Fruit fly (Drosophila melanogaster) whole organism, embryonic: Measurements from ENCODE around the gene CG14153.

Experiments
- B-H2 ChIP-seq: fragments of 200-800 bp; sonication (Bioruptor generic); optimal IDR thresholded peaks from 2 replicates; lab custom pipeline; 2018; ENCODE audit warnings: missing biosample characterization, mild to moderate bottlenecking, missing genetic modification characterization
- BEAF-32 ChIP-seq: fragments of 200-800 bp; sonication (Bioruptor generic); optimal IDR thresholded peaks from 3 replicates; lab custom pipeline; 2017; ENCODE audit warnings: missing biosample characterization, missing genetic modification characterization, mild to moderate bottlenecking, moderate library complexity, missing genetic modification reagents
- CG10267 ChIP-seq: fragments of 200-800 bp; sonication (Bioruptor generic); optimal IDR thresholded peaks from 2 replicates; lab custom pipeline; 2018; ENCODE audit warnings: missing biosample characterization, mild to moderate bottlenecking, missing genetic modification characterization, moderate library complexity
- CG12391 ChIP-seq: fragments of 200-800 bp; sonication (Bioruptor generic); optimal IDR thresholded peaks from 3 replicates; lab custom pipeline; 2018; ENCODE audit warnings: missing biosample characterization, mild to moderate bottlenecking, missing genetic modification characterization, moderate library complexity
- CG13123 ChIP-seq: fragments of 200-800 bp; sonication (Bioruptor generic); optimal IDR thresholded peaks from 2 replicates; lab custom pipeline; 2016; ENCODE audit warnings: missing biosample characterization, missing genetic modification characterization
- CG13287 ChIP-seq: fragments of 200-800 bp; sonication (Bioruptor generic); IDR thresholded peaks from 2 replicates; pipeline ENCODE4 v1.3.6; 2022; ENCODE audit warnings: missing biosample characterization, missing genetic modification characterization; ENCODE audit not compliant: partially characterized antibody
- CG13624 ChIP-seq: fragments of 200-800 bp; sonication (Bioruptor generic); optimal IDR thresholded peaks from 2 replicates; lab custom pipeline; 2016; ENCODE audit warnings: missing biosample characterization, missing genetic modification characterization
- CG14710 ChIP-seq: fragments of 200-800 bp; sonication (Bioruptor generic); optimal IDR thresholded peaks from 3 replicates; lab custom pipeline; 2019; ENCODE audit warnings: missing biosample characterization, mild to moderate bottlenecking, missing genetic modification characterization, moderate library complexity
- CG1529 ChIP-seq: fragments of 200-800 bp; sonication (Bioruptor generic); optimal IDR thresholded peaks from 3 replicates; lab custom pipeline; 2018; ENCODE audit warnings: missing biosample characterization, missing genetic modification characterization
- CG17186 ChIP-seq: fragments of 200-800 bp; sonication (Bioruptor generic); optimal IDR thresholded peaks from 3 replicates; lab custom pipeline; 2017; ENCODE audit warnings: missing biosample characterization, missing genetic modification reagents, missing genetic modification characterization
- CG2116 ChIP-seq: fragments of 200-800 bp; sonication (Bioruptor generic); optimal IDR thresholded peaks from 3 replicates; lab custom pipeline; 2018; ENCODE audit warnings: missing biosample characterization, mild to moderate bottlenecking, missing genetic modification characterization
- CG34224 ChIP-seq: fragments of 200-800 bp; sonication (Bioruptor generic); IDR thresholded peaks from 3 replicates; pipeline ENCODE4 v1.3.6; 2022; ENCODE audit warnings: missing biosample characterization, missing genetic modification characterization; ENCODE audit not compliant: partially characterized antibody
- CG4617 ChIP-seq: fragments of 200-800 bp; sonication (Bioruptor generic); optimal IDR thresholded peaks from 3 replicates; lab custom pipeline; 2016; ENCODE audit warnings: missing biosample characterization, missing genetic modification characterization, borderline replicate concordance
- CG9797 ChIP-seq: fragments of 200-800 bp; sonication (Bioruptor generic); optimal IDR thresholded peaks from 3 replicates; lab custom pipeline; 2018; ENCODE audit warnings: missing biosample characterization, mild to moderate bottlenecking, missing genetic modification characterization
- D ChIP-seq, 2 experiments: fragments of 200-800 bp in 1 of 2; fragments of >200 bp in 1 of 2; sonication (Bioruptor generic) in 1 of 2; optimal IDR thresholded peaks; 2 replicates in 1 of 2; 3 replicates in 1 of 2; lab custom pipeline; 2017; ENCODE audit warnings: mild to moderate bottlenecking in 1 of 2, missing biosample characterization in 1 of 2, missing genetic modification characterization in 1 of 2, missing genetic modification reagents in 1 of 2
- E2f2 ChIP-seq: fragments of 200-800 bp; sonication (Bioruptor generic); IDR thresholded peaks from 2 replicates; pipeline ENCODE4 v1.3.6; 2022; ENCODE audit warnings: missing biosample characterization, missing genetic modification characterization
- ERR ChIP-seq: fragments of 200-800 bp; sonication (Bioruptor generic); optimal IDR thresholded peaks from 2 replicates; lab custom pipeline; 2016; ENCODE audit warnings: missing biosample characterization, missing genetic modification characterization
- Ets65A ChIP-seq: fragments of 200-800 bp; sonication (Bioruptor generic); peaks from one replicate; lab custom pipeline; 2016; ENCODE audit warnings: missing biosample characterization, missing genetic modification characterization
- HLH54F ChIP-seq: fragments of 200-800 bp; sonication (Bioruptor generic); optimal IDR thresholded peaks from 3 replicates; lab custom pipeline; 2016; ENCODE audit warnings: missing biosample characterization, missing genetic modification characterization
- MBD-R2 ChIP-seq: fragments of 200-800 bp; sonication (Bioruptor generic); IDR thresholded peaks from 2 replicates; pipeline ENCODE4 v1.3.6; 2022; ENCODE audit warnings: missing biosample characterization, missing genetic modification characterization
- MTF-1 ChIP-seq: fragments of 200-800 bp; sonication (Bioruptor generic); optimal IDR thresholded peaks from 2 replicates; lab custom pipeline; 2018; ENCODE audit warnings: missing biosample characterization, mild to moderate bottlenecking, missing genetic modification characterization, borderline replicate concordance
- Meics ChIP-seq: fragments of 200-800 bp; sonication (Bioruptor generic); optimal IDR thresholded peaks from 2 replicates; lab custom pipeline; 2017; ENCODE audit warnings: missing biosample characterization, mild to moderate bottlenecking, missing genetic modification characterization
- Myb ChIP-seq: fragments of 200-800 bp; sonication (Bioruptor generic); optimal IDR thresholded peaks from 2 replicates; lab custom pipeline; 2016; ENCODE audit warnings: missing biosample characterization, missing genetic modification characterization
- Sox100B ChIP-seq: fragments of 200-800 bp; sonication (Bioruptor generic); optimal IDR thresholded peaks from 3 replicates; lab custom pipeline; 2018; ENCODE audit warnings: missing biosample characterization, mild to moderate bottlenecking, missing genetic modification characterization
- Sry-δ ChIP-seq: fragments of 200-800 bp; sonication (Bioruptor generic); optimal IDR thresholded peaks from 2 replicates; lab custom pipeline; 2016; ENCODE audit warnings: missing biosample characterization, missing genetic modification characterization
- Stat92E ChIP-seq, 3 experiments: fragments of >200 bp in 2 of 3; fragments of 200-800 bp in 1 of 3; sonication (Bioruptor generic) in 1 of 3; optimal IDR thresholded peaks; 2 replicates each; lab custom pipeline; 2017 to 2019; ENCODE audit warnings: missing biosample characterization in 3 of 3, missing genetic modification characterization in 3 of 3, mild to moderate bottlenecking in 1 of 3, moderate library complexity in 1 of 3
- Taf1 ChIP-seq: fragments of 200-800 bp; sonication (Bioruptor generic); IDR thresholded peaks from 2 replicates; pipeline ENCODE4 v1.3.6; 2022; ENCODE audit warnings: missing biosample characterization, missing genetic modification characterization
- Trl ChIP-seq, 3 experiments: fragments of >200 bp in 2 of 3; fragments of 200-800 bp in 1 of 3; sonication (Bioruptor generic) in 1 of 3; optimal IDR thresholded peaks; 2 replicates in 1 of 3; 3 replicates in 2 of 3; lab custom pipeline; 2016 to 2017; ENCODE audit warnings: missing biosample characterization in 1 of 3, missing genetic modification characterization in 1 of 3
- YL-1 ChIP-seq: fragments of 200-800 bp; sonication (Bioruptor generic); optimal IDR thresholded peaks from 3 replicates; lab custom pipeline; 2017; ENCODE audit warnings: missing biosample characterization, mild to moderate bottlenecking, missing genetic modification characterization
- amos ChIP-seq: fragments of 200-800 bp; sonication (Bioruptor generic); IDR thresholded peaks from 2 replicates; pipeline ENCODE4 v1.3.6; 2022; ENCODE audit warnings: missing biosample characterization, missing genetic modification characterization; ENCODE audit not compliant: partially characterized antibody
- bowl ChIP-seq: fragments of 200-800 bp; sonication (Bioruptor generic); IDR thresholded peaks from 2 replicates; pipeline ENCODE4 v1.3.6; 2022; ENCODE audit warnings: missing biosample characterization, missing genetic modification characterization
- cato ChIP-seq: fragments of 200-800 bp; sonication (Bioruptor generic); optimal IDR thresholded peaks from 2 replicates; lab custom pipeline; 2016; ENCODE audit warnings: missing biosample characterization, missing genetic modification characterization, borderline replicate concordance
- crp ChIP-seq, 2 experiments: fragments of 200-800 bp; sonication (Bioruptor generic); optimal IDR thresholded peaks; 2 replicates in 1 of 2; 3 replicates in 1 of 2; lab custom pipeline; 2017; ENCODE audit warnings: missing biosample characterization in 2 of 2, missing genetic modification characterization in 2 of 2, mild to moderate bottlenecking in 1 of 2, moderate library complexity in 1 of 2
- dm ChIP-seq: fragments of 200-800 bp; sonication (Bioruptor generic); optimal IDR thresholded peaks from 3 replicates; lab custom pipeline; 2016; ENCODE audit warnings: missing biosample characterization, missing genetic modification characterization
- fu2 ChIP-seq: fragments of 200-800 bp; sonication (Bioruptor generic); optimal IDR thresholded peaks from 2 replicates; lab custom pipeline; 2016; ENCODE audit warnings: missing biosample characterization, missing genetic modification characterization
- hbn ChIP-seq: fragments of 200-800 bp; sonication (Bioruptor generic); IDR thresholded peaks from 2 replicates; pipeline ENCODE4 v1.3.6; 2022; ENCODE audit warnings: missing biosample characterization, missing genetic modification characterization; ENCODE audit not compliant: partially characterized antibody
- kah ChIP-seq: fragments of 200-800 bp; sonication (Bioruptor generic); optimal IDR thresholded peaks from 2 replicates; lab custom pipeline; 2018; ENCODE audit warnings: missing biosample characterization, mild to moderate bottlenecking, missing genetic modification characterization
- luna ChIP-seq: fragments of 200-800 bp; sonication (Bioruptor generic); optimal IDR thresholded peaks from 2 replicates; lab custom pipeline; 2016; ENCODE audit warnings: missing biosample characterization, missing genetic modification characterization
- nmo ChIP-seq: fragments of 200-800 bp; sonication (Bioruptor generic); optimal IDR thresholded peaks from 2 replicates; lab custom pipeline; 2018; ENCODE audit warnings: missing biosample characterization, mild to moderate bottlenecking, missing genetic modification characterization, moderate library complexity
- odd ChIP-seq: fragments of 200-800 bp; sonication (Bioruptor generic); optimal IDR thresholded peaks from 2 replicates; lab custom pipeline; 2017; ENCODE audit warnings: missing biosample characterization, mild to moderate bottlenecking, missing genetic modification characterization
- pho ChIP-seq: fragments of 200-800 bp; sonication (Bioruptor generic); optimal IDR thresholded peaks from 2 replicates; lab custom pipeline; 2016; ENCODE audit warnings: missing biosample characterization, missing genetic modification characterization
- pzg ChIP-seq: fragments of 200-800 bp; sonication (Bioruptor generic); optimal IDR thresholded peaks from 3 replicates; lab custom pipeline; 2018; ENCODE audit warnings: missing biosample characterization, mild to moderate bottlenecking, missing genetic modification characterization, moderate library complexity
- run ChIP-seq: fragments of 200-800 bp; sonication (Bioruptor generic); optimal IDR thresholded peaks from 3 replicates; lab custom pipeline; 2018; ENCODE audit warnings: missing biosample characterization, mild to moderate bottlenecking, missing genetic modification characterization
- sens ChIP-seq: fragments of 200-800 bp; sonication (Bioruptor generic); peaks from one replicate; lab custom pipeline; 2016; ENCODE audit warnings: missing biosample characterization, missing genetic modification characterization
- sr ChIP-seq: fragments of 200-800 bp; sonication (Bioruptor generic); IDR thresholded peaks from 3 replicates; pipeline ENCODE4 v1.3.6; 2022; ENCODE audit warnings: missing biosample characterization, missing genetic modification characterization
- stwl ChIP-seq: fragments of 200-800 bp; sonication (Bioruptor generic); optimal IDR thresholded peaks from 3 replicates; lab custom pipeline; 2018; ENCODE audit warnings: missing biosample characterization, mild to moderate bottlenecking, missing genetic modification characterization, moderate library complexity
- trem ChIP-seq: fragments of 200-800 bp; optimal IDR thresholded peaks from 3 replicates; lab custom pipeline; 2019; ENCODE audit warnings: missing biosample characterization, mild to moderate bottlenecking, missing genetic modification characterization, moderate library complexity
- zen2 ChIP-seq: fragments of 200-800 bp; sonication (Bioruptor generic); IDR thresholded peaks from 3 replicates; pipeline ENCODE4 v1.3.6; 2022; ENCODE audit warnings: missing biosample characterization, missing genetic modification characterization; ENCODE audit not compliant: partially characterized antibody

The CG14153 gene

DNA sequence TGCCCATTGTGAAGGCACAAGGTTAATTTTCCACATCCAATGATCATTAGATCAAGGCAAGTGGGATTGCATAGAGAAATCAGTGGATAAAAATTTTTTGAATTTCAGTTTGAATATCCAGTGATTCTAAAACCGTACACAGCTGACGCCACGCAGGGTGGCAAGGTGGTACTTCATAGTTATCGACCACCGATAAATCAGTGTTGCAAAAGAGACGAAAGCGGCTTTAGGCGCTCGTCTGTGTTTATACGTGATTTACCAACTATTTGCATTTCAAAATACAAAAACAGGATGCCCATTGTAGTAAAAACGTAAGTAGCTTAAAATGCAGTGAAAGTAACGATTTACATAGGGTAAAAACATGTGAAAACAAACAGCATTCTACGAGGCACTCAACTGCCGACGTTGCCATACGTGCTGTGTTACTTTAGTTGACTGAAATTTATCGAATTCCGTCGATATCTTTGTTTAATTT is 12.4 kb upstream of the CG14153 start, which contains the start of the genes CG42535, CG34001 and hay (continued):
- TF ChIP-seq MBD-R2 (peak; percentile 63), kah (no peak), Taf1 (GFP tag; lab: Robert Waterston, UW) (no peak), fu2 (no peak), hbn (GFP tag; lab: Robert Waterston, UW) (0 out of 2 replicates have a peak, but pooled peaks have one; percentile 12), zen2 (GFP tag; lab: Robert Waterston, UW) (no peak), crp (GFP tag; optimal IDR thresholded peaks at IDR 0.05; lab: Kevin White, UChicago) (peak; percentile 29 to 94), CG14710 (tag; lab: Kevin White, UChicago) (peak; percentile 63), CG34224 (GFP tag; lab: Robert Waterston, UW) (peak; percentile 26; the same call in 1 of the 3 replicates), YL-1 (GFP tag; lab: Kevin White, UChicago) (peak; percentile 69), B-H2 (GFP tag; lab: Kevin White, UChicago) (peak; percentile 7), CG4617 (GFP tag; lab: Kevin White, UChicago) (peak; percentile 58), sens (GFP tag; lab: Kevin White, UChicago) (peak; percentile 87), Sry-δ (peak; percentile 56), Ets65A (GFP tag; lab: Kevin White, UChicago) (peak; percentile 62), CG13624 (GFP tag; lab: Kevin White, UChicago) (peak; percentile 24), sr (GFP tag; lab: Robert Waterston, UW) (no peak), CG10267 (tag; lab: Kevin White, UChicago) (peak; percentile 95), CG2116 (peak; percentile 84), CG12391 (tag; lab: Kevin White, UChicago) (peak; percentile 7), E2f2 (GFP tag; lab: Robert Waterston, UW) (peak; percentile 86), cato (GFP tag; lab: Kevin White, UChicago) (no peak), trem (tag; lab: Kevin White, UChicago) (peak; percentile 48), pho (peak; percentile 11), CG13287 (GFP tag; lab: Robert Waterston, UW) (peak; percentile 50; the same call in 1 of the 2 replicates), Trl (optimal IDR thresholded peaks at IDR 0.05; lab: Kevin White, UChicago) (peak in 1 of 2 experiments; percentile 6), Trl (GFP tag; optimal IDR thresholded peaks at IDR 0.05; lab: Kevin White, UChicago) (no peak), odd (GFP tag; lab: Kevin White, UChicago) (no peak), CG13123 (no peak), run (tag; lab: Kevin White, UChicago) (no peak), CG17186 (GFP tag; lab: Kevin White, UChicago) (peak; percentile 55), BEAF-32 (GFP tag; lab: Kevin White, UChicago) (peak; percentile 51), Meics (no peak), nmo (GFP tag; lab: Kevin White, UChicago) (peak; percentile 60), D (optimal IDR thresholded peaks at IDR 0.05; lab: Kevin White, UChicago) (peak; percentile 29), D (GFP tag; optimal IDR thresholded peaks at IDR 0.05; lab: Kevin White, UChicago) (no peak), Myb (peak; percentile 95), HLH54F (GFP tag; lab: Kevin White, UChicago) (peak; percentile 35), luna (GFP tag; lab: Kevin White, UChicago) (no peak), stwl (peak; percentile 94), pzg (GFP tag; lab: Kevin White, UChicago) (peak; percentile 77), CG9797 (GFP tag; lab: Kevin White, UChicago) (peak; percentile 5), MTF-1 (GFP tag; lab: Kevin White, UChicago) (no peak), amos (GFP tag; lab: Robert Waterston, UW) (peak; percentile 38; the same call in 1 of the 2 replicates), ERR (GFP tag; lab: Kevin White, UChicago) (no peak), Stat92E (GFP tag; optimal IDR thresholded peaks at IDR 0.05; lab: Kevin White, UChicago) (peak in 1 of 3 experiments; percentile 6), dm (GFP tag; lab: Kevin White, UChicago) (no peak), Sox100B (GFP tag; lab: Kevin White, UChicago) (no peak), CG1529 (GFP tag; lab: Kevin White, UChicago) (no peak), bowl (GFP tag; lab: Robert Waterston, UW) (no peak)
